Worm (Caenorhabditis elegans): ENCODE results near the gene Y59E9AL.4.
"Not testable (repeated sequence)": the region's sequence is repeated elsewhere in the genome, so short reads cannot be mapped to it uniquely, and the experiment has no call there.

Y59E9AL.4 gene

DNA sequence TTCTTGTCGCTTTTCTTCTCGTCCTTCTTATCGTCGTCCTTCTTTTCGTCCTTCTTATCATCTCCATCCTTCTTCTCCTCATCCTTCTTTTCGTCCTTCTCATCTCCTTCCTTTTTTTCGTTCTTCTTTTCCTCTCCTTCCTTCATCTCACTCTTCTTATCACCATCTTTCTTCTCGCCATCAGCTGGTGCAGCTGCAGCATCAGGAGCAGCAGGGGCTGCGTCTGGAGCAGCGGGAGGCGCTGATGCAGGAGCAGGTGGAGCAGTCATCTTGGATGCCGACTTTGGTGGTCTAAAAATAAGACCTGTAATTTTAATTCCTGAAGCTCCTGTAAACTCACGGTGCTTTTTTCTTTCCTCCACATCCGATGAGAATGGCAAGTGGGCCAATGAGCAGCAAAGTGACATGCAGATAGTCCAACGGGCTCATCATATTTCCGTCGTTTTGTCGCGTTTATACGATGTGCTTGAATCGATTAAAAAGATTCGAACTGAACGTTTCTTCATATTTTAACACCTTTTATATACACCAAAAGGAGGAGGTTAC lies 10.4 kb upstream of the Y59E9AL.4 start, which contains the start of gene cylc-1:
cylc-1 (minus strand) TSS at position 496 of the 546 bp plus-strand sequence.
- not testable (repeated sequence) for TF ChIP-seq ceh-39 (tag; optimal IDR thresholded peaks at IDR 0.05); lin-32 (GFP tag; optimal IDR thresholded peaks at IDR 0.05); hlh-1 (tag; optimal IDR thresholded peaks at IDR 0.05)

DNA sequence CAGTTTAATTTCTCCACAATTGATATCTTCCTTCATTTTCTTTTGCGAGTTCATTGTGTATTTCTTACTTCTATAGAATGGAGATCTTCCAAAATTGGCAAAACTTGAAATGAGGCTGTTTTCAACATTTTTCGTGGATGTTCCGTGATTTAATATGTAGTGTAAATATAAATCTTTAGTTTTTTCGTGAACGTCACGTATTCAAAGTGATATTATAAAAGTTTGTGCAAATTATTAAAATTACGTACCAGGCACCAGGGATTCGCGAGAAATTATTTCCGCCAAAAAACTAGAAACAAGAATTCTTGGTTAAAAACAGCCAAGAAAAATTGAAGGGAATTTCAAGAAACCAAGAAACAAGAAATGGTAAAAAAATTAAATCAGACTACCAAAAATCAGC lies 9.2 kb upstream of the Y59E9AL.4 start, which contains the start of gene Y59E9AL.8:
Y59E9AL.8 (minus strand) TSS at position 101 of the 400 bp plus-strand sequence.
- TF ChIP-seq nhr-2 (tag; optimal IDR thresholded peaks at IDR 0.05): no peak
- TF ChIP-seq elt-3 (tag; optimal IDR thresholded peaks at IDR 0.05): no peak
- TF ChIP-seq unc-39 (tag; optimal IDR thresholded peaks at IDR 0.05): no peak
- no peak for TF ChIP-seq unc-120 (tag; optimal IDR thresholded peaks at IDR 0.05; ENCODE audit: poor library complexity, severe bottlenecking)
- TF ChIP-seq nhr-76 (tag; optimal IDR thresholded peaks at IDR 0.05): no peak
- TF ChIP-seq mls-2 (tag; optimal IDR thresholded peaks at IDR 0.05): no peak
- TF ChIP-seq elt-1 (tag; optimal IDR thresholded peaks at IDR 0.05; ENCODE audit: borderline replicate concordance, insufficient read depth): no peak
- no peak for TF ChIP-seq ham-2 (GFP tag; optimal IDR thresholded peaks at IDR 0.05)
- TF ChIP-seq hlh-1 (tag; optimal IDR thresholded peaks at IDR 0.05): no peak
- TF ChIP-seq zip-8 (tag; optimal IDR thresholded peaks at IDR 0.05): no peak
- no peak for TF ChIP-seq lsy-2 (tag; optimal IDR thresholded peaks at IDR 0.05)
- no peak for TF ChIP-seq mep-1 (tag; optimal IDR thresholded peaks at IDR 0.05)
- TF ChIP-seq bed-3 (GFP tag; optimal IDR thresholded peaks at IDR 0.05): no peak
- TF ChIP-seq M03D4.4 (tag; optimal IDR thresholded peaks at IDR 0.05): no peak
- TF ChIP-seq ces-1 (GFP tag; optimal IDR thresholded peaks at IDR 0.05): no peak
- no peak for TF ChIP-seq snpc-4 (tag; optimal IDR thresholded peaks at IDR 0.05)

DNA sequence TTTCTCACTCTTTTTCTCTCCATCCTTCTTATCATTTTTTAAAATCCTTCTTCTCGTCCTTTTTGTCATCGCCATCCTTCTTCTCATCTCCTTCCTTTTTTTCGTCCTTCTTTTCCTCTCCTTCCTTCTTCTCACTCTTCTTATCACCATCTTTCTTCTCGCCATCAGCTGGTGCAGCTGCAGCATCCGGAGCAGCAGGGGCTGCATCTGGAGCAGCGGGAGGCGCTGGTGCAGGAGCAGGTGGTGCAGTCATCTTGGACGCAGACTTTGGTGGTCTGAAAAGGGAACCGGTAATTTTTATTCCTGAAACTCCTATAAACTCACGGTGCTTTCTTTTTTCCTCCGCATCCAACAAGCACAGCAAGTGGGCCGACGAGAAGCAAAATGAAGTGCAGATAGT lies 6.7 kb upstream of the Y59E9AL.4 start:
- TF ChIP-seq lin-32 (GFP tag; optimal IDR thresholded peaks at IDR 0.05): no peak

DNA sequence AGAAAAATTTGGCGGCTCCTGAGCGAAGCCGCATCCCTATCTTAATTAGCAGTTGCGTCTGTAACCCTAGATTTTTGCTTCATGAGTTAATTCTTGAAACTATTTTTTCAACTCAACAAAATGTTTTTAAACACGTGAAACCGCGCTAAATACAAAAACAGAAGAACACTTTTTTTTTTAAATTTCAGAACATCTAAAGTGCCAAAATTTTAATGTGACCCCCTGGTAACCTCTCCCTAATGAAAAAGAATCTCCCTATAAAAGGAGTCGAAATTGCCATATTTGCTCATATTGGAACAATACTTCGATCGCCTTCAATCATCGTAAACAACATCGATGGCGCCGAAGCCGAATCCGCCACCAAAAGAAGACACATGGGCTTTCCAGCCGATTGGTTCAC lies 3.5 kb upstream of the Y59E9AL.4 start, which contains the start of gene nsph-4.2:
nsph-4.2 (plus strand) TSS at position 301 of the 400 bp plus-strand sequence.
- not testable (repeated sequence) for TF ChIP-seq zip-8 (tag; optimal IDR thresholded peaks at IDR 0.05); elt-1 (tag; optimal IDR thresholded peaks at IDR 0.05; ENCODE audit: borderline replicate concordance, insufficient read depth); nhr-12 (tag; optimal IDR thresholded peaks at IDR 0.05)

DNA sequence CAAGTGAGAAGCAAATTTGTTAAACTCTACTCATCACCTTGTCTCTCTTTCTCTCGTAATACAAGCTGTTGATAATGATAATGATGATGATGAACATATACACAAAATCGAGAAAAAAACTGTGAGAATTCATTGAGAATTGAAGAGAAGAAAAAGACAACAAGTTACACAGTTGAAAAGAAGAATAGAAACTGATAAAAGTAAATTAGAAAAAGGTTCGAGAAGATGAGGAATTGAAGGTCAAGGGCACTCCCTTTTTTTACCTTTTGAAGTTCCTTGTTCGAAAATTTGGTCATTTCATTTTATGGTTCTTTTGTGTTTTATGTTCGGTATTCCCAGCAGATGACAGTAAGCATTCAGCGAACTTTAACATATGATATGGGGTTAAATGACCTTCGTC lies 1.4 kb upstream of the Y59E9AL.4 start:
- TF ChIP-seq nhr-12 (tag; optimal IDR thresholded peaks at IDR 0.05): no peak
- TF ChIP-seq nhr-76 (tag; optimal IDR thresholded peaks at IDR 0.05): no peak
- no peak for TF ChIP-seq ham-2 (GFP tag; optimal IDR thresholded peaks at IDR 0.05)
- no peak for TF ChIP-seq ces-1 (GFP tag; optimal IDR thresholded peaks at IDR 0.05)
- TF ChIP-seq mab-5 (tag; optimal IDR thresholded peaks at IDR 0.05): no peak
- no peak for TF ChIP-seq cnd-1 (tag; optimal IDR thresholded peaks at IDR 0.05)
- TF ChIP-seq tbx-8 (GFP tag; optimal IDR thresholded peaks at IDR 0.05): no peak
- TF ChIP-seq ceh-39 (tag; optimal IDR thresholded peaks at IDR 0.05): no peak
- TF ChIP-seq zip-8 (tag; optimal IDR thresholded peaks at IDR 0.05): no peak
- no peak for TF ChIP-seq mls-2 (tag; optimal IDR thresholded peaks at IDR 0.05)

DNA sequence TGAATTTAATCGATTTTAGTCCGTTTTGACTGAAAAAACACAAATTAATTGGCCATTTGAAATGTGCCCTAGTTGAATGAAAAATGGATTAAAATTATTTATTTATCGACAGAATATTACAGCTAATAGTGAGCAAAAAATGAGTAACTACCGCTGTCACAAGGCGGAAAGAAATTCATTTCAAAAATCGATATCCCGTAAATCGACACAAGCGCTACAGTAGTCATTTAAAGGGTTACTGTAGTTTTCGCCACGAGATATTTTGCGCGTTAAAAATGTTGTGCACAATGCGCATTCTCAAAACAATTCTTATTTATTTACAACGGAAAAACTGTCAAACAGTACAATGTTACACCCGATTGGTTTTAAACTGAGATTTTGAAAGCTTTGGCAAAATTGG lies 4.4 kb downstream of the Y59E9AL.4 start:
- TF ChIP-seq nhr-237 (tag; optimal IDR thresholded peaks at IDR 0.05) (no peak), tbx-8 (GFP tag; optimal IDR thresholded peaks at IDR 0.05) (no peak), blmp-1 (tag; optimal IDR thresholded peaks at IDR 0.05) (no peak), mls-2 (tag; optimal IDR thresholded peaks at IDR 0.05) (no peak), nhr-76 (tag; optimal IDR thresholded peaks at IDR 0.05) (no peak), cnd-1 (tag; optimal IDR thresholded peaks at IDR 0.05) (no peak), ham-2 (GFP tag; optimal IDR thresholded peaks at IDR 0.05) (no peak), elt-3 (tag; optimal IDR thresholded peaks at IDR 0.05) (no peak), lin-13 (tag; optimal IDR thresholded peaks at IDR 0.05) (no peak), lsy-2 (tag; optimal IDR thresholded peaks at IDR 0.05) (no peak), mep-1 (tag; optimal IDR thresholded peaks at IDR 0.05) (no peak), ces-1 (GFP tag; optimal IDR thresholded peaks at IDR 0.05) (no peak), mab-5 (tag; optimal IDR thresholded peaks at IDR 0.05) (no peak), bed-3 (GFP tag; optimal IDR thresholded peaks at IDR 0.05) (no peak), ztf-11 (tag; optimal IDR thresholded peaks at IDR 0.05) (no peak), pha-4 (tag; optimal IDR thresholded peaks at IDR 0.05) (no peak), ceh-39 (tag; optimal IDR thresholded peaks at IDR 0.05) (no peak), elt-1 (tag; optimal IDR thresholded peaks at IDR 0.05; ENCODE audit: borderline replicate concordance, insufficient read depth) (no peak), flh-1 (GFP tag; optimal IDR thresholded peaks at IDR 0.05) (no peak), unc-120 (tag; optimal IDR thresholded peaks at IDR 0.05; ENCODE audit: poor library complexity, severe bottlenecking) (no peak)
